Worm (Caenorhabditis elegans) whole organism, mixed stage, embryonic: Measurements from ENCODE around the gene bcmo-1.

Source experiments
- M03D4.4 ChIP-seq: sonication (generic microtip); optimal IDR thresholded peaks from 2 replicates; lab custom pipeline; 2017; ENCODE audit warnings: mild to moderate bottlenecking, missing genetic modification characterization, missing compliant biosample characterization
- bed-3 ChIP-seq: fragments of 200-800 bp; sonication (Bioruptor generic); optimal IDR thresholded peaks from 3 replicates; lab custom pipeline; 2018; ENCODE audit warnings: mild to moderate bottlenecking, missing genetic modification characterization, moderate library complexity, missing compliant biosample characterization
- blmp-1 ChIP-seq: fragments of 150-350 bp; optimal IDR thresholded peaks from 2 replicates; lab custom pipeline; 2014; ENCODE audit warnings: missing biosample characterization, missing genetic modification characterization
- ceh-39 ChIP-seq: fragments of 150-350 bp; optimal IDR thresholded peaks from 2 replicates; lab custom pipeline; 2014; ENCODE audit warnings: missing biosample characterization, missing genetic modification characterization
- ceh-43 ChIP-seq: fragments of 200-800 bp; sonication (Bioruptor generic); optimal IDR thresholded peaks from 2 replicates; lab custom pipeline; 2018; ENCODE audit warnings: mild to moderate bottlenecking, missing genetic modification characterization, moderate library complexity, missing compliant biosample characterization
- ceh-83 ChIP-seq: fragments of 200-800 bp; sonication (Bioruptor generic); optimal IDR thresholded peaks from 2 replicates; lab custom pipeline; 2018; ENCODE audit warnings: mild to moderate bottlenecking, missing genetic modification characterization, missing compliant biosample characterization
- cnd-1 ChIP-seq: fragments of 200-800 bp; sonication (Bioruptor generic); optimal IDR thresholded peaks from 2 replicates; lab custom pipeline; 2018; ENCODE audit warnings: mild to moderate bottlenecking, missing genetic modification characterization, missing compliant biosample characterization
- drap-1 ChIP-seq: fragments of 200-800 bp; sonication (Bioruptor generic); optimal IDR thresholded peaks from 3 replicates; lab custom pipeline; 2018; ENCODE audit warnings: mild to moderate bottlenecking, missing genetic modification characterization, missing compliant biosample characterization
- elt-1 ChIP-seq: sonication (generic microtip); optimal IDR thresholded peaks from 2 replicates; lab custom pipeline; 2017; ENCODE audit warnings: missing genetic modification characterization, mild to moderate bottlenecking, missing compliant biosample characterization, antibody characterized with exemption, moderate library complexity, borderline replicate concordance; ENCODE audit not compliant: insufficient read depth
- elt-3 ChIP-seq: fragments of 150-350 bp; optimal IDR thresholded peaks from 2 replicates; lab custom pipeline; 2014; ENCODE audit warnings: missing biosample characterization, missing genetic modification characterization
- flh-1 ChIP-seq: fragments of 200-800 bp; sonication (Bioruptor generic); optimal IDR thresholded peaks from 2 replicates; lab custom pipeline; 2018; ENCODE audit warnings: mild to moderate bottlenecking, missing genetic modification characterization, moderate library complexity, missing compliant biosample characterization
- ham-2 ChIP-seq: fragments of 200-800 bp; sonication (Bioruptor generic); optimal IDR thresholded peaks from 2 replicates; lab custom pipeline; 2018; ENCODE audit warnings: mild to moderate bottlenecking, missing genetic modification characterization, missing compliant biosample characterization
- hlh-1 ChIP-seq: fragments of 150-350 bp; optimal IDR thresholded peaks from 2 replicates; lab custom pipeline; 2014; ENCODE audit warnings: missing biosample characterization, missing genetic modification reagents, missing genetic modification characterization
- lsy-2 ChIP-seq: fragments of 150-350 bp; optimal IDR thresholded peaks from 2 replicates; lab custom pipeline; 2014; ENCODE audit warnings: missing biosample characterization, missing genetic modification characterization
- mab-5 ChIP-seq: fragments of 150-350 bp; optimal IDR thresholded peaks from 2 replicates; lab custom pipeline; 2014; ENCODE audit warnings: missing biosample characterization, missing genetic modification characterization
- mls-2 ChIP-seq: sonication (generic microtip); optimal IDR thresholded peaks from 2 replicates; lab custom pipeline; 2016; ENCODE audit warnings: mild to moderate bottlenecking, missing genetic modification characterization, moderate library complexity, missing compliant biosample characterization
- nhr-12 ChIP-seq: fragments of 150-350 bp; optimal IDR thresholded peaks from 2 replicates; lab custom pipeline; 2014; ENCODE audit warnings: missing biosample characterization, missing genetic modification characterization
- nhr-2 ChIP-seq: fragments of 150-350 bp; optimal IDR thresholded peaks from 2 replicates; lab custom pipeline; 2014; ENCODE audit warnings: missing biosample characterization, missing genetic modification characterization
- nhr-237 ChIP-seq: fragments of 150-350 bp; optimal IDR thresholded peaks from 2 replicates; lab custom pipeline; 2014; ENCODE audit warnings: missing biosample characterization, missing genetic modification characterization
- nhr-28 ChIP-seq: fragments of 150-350 bp; optimal IDR thresholded peaks from 2 replicates; lab custom pipeline; 2014; ENCODE audit warnings: missing biosample characterization, missing genetic modification characterization
- nhr-76 ChIP-seq: sonication (generic microtip); optimal IDR thresholded peaks from 2 replicates; lab custom pipeline; 2017; ENCODE audit warnings: missing biosample characterization, missing genetic modification characterization
- pha-4 ChIP-seq: fragments of 150-350 bp; optimal IDR thresholded peaks from 2 replicates; lab custom pipeline; 2018; ENCODE audit warnings: missing biosample characterization, missing genetic modification reagents, missing genetic modification characterization
- sem-2 ChIP-seq: fragments of 200-800 bp; sonication (Bioruptor generic); optimal IDR thresholded peaks from 2 replicates; lab custom pipeline; 2018; ENCODE audit warnings: mild to moderate bottlenecking, missing genetic modification characterization, missing compliant biosample characterization
- snpc-4 ChIP-seq: fragments of 150-350 bp; optimal IDR thresholded peaks from 2 replicates; lab custom pipeline; 2014; ENCODE audit warnings: missing biosample characterization, missing genetic modification characterization
- sptf-1 ChIP-seq: sonication (generic microtip); optimal IDR thresholded peaks from 2 replicates; lab custom pipeline; 2017; ENCODE audit warnings: mild to moderate bottlenecking, missing genetic modification characterization, moderate library complexity, missing compliant biosample characterization
- tbx-8 ChIP-seq: fragments of 200-800 bp; sonication (Bioruptor generic); optimal IDR thresholded peaks from 2 replicates; lab custom pipeline; 2018; ENCODE audit warnings: mild to moderate bottlenecking, missing genetic modification characterization, moderate library complexity, missing compliant biosample characterization
- unc-120 ChIP-seq: sonication (generic microtip); optimal IDR thresholded peaks from 2 replicates; lab custom pipeline; 2017; ENCODE audit warnings: missing genetic modification characterization, missing compliant biosample characterization; ENCODE audit not compliant: poor library complexity, severe bottlenecking
- unc-39 ChIP-seq: fragments of 150-350 bp; optimal IDR thresholded peaks from 2 replicates; lab custom pipeline; 2014; ENCODE audit warnings: missing biosample characterization, missing genetic modification characterization
- unc-62 ChIP-seq: fragments of 150-350 bp; optimal IDR thresholded peaks from 2 replicates; lab custom pipeline; 2014; ENCODE audit warnings: missing biosample characterization, missing genetic modification reagents, missing genetic modification characterization
- zip-8 ChIP-seq: fragments of 150-350 bp; optimal IDR thresholded peaks from 2 replicates; lab custom pipeline; 2014; ENCODE audit warnings: missing biosample characterization, missing genetic modification characterization
- ztf-11 ChIP-seq: fragments of 150-350 bp; optimal IDR thresholded peaks from 2 replicates; lab custom pipeline; 2014; ENCODE audit warnings: missing biosample characterization, missing genetic modification characterization

bcmo-1 gene

DNA sequence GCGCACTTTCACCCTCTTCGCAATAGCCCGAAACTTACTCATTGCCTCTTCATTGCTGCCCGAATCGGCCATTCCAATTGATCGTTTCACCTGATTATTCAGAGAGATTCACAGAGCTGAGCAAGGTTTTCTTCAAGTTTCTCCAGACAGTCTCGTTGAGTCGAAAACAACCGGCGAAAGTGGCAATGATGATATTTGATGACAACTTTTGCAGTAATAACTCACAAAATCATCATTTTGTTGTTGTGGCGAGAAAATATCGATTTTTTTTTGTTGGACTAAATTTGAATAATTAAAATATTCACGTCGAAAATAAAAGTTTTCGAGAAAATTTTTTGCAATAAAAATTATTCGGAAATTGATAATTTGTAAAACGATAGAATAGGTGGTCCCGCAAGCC is 35.1 kb downstream of the bcmo-1 start, which contains the start of gene snf-5:
TSS of gene snf-5 (minus strand) at position 182 of the 400 bp plus-strand sequence.
- TF ChIP-seq snpc-4 (no peak), ztf-11 (tag; lab: Kevin White, UChicago) (no peak), drap-1 (GFP tag; lab: Kevin White, UChicago) (no peak), sptf-1 (tag; lab: Kevin White, UChicago) (no peak), unc-120 (no peak), cnd-1 (no peak), ceh-83 (GFP tag; lab: Kevin White, UChicago) (no peak), elt-3 (tag; lab: Kevin White, UChicago) (no peak), ceh-39 (tag; lab: Kevin White, UChicago) (no peak), unc-39 (tag; lab: Kevin White, UChicago) (no peak), nhr-12 (tag; lab: Kevin White, UChicago) (no peak), hlh-1 (tag; lab: Kevin White, UChicago) (no peak), M03D4.4 (tag; lab: Kevin White, UChicago) (no peak), nhr-76 (tag; lab: Kevin White, UChicago) (no peak), ceh-43 (GFP tag; lab: Kevin White, UChicago) (no peak), nhr-28 (tag; lab: Kevin White, UChicago) (no peak), zip-8 (tag; lab: Kevin White, UChicago) (no peak), lsy-2 (tag; lab: Kevin White, UChicago) (no peak), elt-1 (no peak)

DNA sequence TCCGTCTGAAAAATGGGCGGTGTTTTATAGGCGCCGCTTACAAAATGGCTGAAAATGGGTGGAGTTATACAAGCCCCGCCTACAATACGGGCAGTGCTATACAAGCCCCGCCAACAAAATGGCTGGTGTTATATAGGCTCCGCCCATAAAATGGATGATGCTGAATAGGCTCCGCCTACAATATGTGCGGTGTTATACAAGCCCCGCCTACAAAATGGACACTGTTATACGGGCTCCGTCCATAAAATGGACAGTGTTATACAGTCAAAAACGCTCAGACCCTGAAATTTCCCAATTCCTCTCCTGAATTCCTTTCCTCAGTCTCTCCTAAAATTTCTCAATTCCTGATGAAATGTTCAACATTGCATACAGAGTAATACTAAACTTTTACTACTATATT is 35.6 kb downstream of the bcmo-1 start:
- TF ChIP-seq unc-62 (GFP tag; lab: Kevin White, UChicago) (no peak), ceh-43 (GFP tag; lab: Kevin White, UChicago) (no peak), nhr-28 (tag; lab: Kevin White, UChicago) (no peak), sptf-1 (tag; lab: Kevin White, UChicago) (no peak), sem-2 (GFP tag; lab: Kevin White, UChicago) (no peak), drap-1 (GFP tag; lab: Kevin White, UChicago) (no peak), nhr-237 (no peak), pha-4 (tag; lab: Kevin White, UChicago) (no peak)

DNA sequence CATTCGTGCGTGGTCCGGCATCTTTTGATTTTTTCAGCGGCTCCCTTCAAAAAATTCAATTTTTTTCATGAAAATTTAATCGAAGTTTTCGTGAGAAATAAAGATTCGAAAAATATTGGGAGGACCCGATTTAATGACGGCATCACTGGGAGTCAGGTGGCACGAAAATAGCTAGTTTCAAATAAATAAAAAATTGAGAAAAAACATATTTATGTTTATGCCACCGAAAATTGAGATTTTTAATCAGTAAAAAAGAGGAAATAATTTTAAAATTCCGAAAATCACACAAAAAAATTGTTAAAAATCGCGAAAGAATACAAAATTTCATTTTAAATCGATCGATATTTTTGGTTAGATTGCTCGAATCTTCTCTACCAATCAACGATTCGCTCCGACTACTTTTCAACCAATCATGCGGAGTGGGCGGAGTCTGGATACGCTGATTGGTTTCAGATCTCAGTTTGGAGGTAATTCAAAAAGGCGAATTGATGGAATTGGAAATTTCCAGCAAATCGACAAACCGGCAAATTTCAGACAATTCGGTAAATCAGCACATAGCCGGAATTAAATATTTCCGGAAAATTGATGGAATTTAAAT is 47.7 kb downstream of the bcmo-1 start, which contains the start of gene gsy-1:
TSS of gene gsy-1 (minus strand) at position 51 of the 598 bp plus-strand sequence.
- no peak for TF ChIP-seq blmp-1 (tag; lab: Kevin White, UChicago)
- no peak for TF ChIP-seq mab-5 (tag; lab: Kevin White, UChicago)

DNA sequence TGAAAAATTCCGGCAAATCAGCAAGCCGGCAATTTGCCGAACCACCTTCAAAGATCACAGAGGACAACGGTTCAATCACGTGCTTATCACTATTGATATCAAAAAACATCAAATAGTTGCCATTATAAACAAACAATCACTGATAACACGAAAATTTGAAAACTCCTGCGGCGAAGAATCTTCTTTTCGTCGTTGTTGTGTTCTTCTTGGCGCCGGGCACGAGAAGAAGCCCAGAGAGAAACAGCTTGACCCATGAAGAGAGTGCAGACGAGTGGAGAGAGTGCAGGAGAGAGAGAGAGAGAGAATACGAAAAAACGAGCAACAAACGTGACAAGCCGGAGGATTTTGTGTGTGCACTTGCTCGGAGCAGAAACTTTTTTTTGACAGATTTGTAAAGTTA is 48.2 kb downstream of the bcmo-1 start:
- no peak for TF ChIP-seq nhr-2 (tag; lab: Kevin White, UChicago)

DNA sequence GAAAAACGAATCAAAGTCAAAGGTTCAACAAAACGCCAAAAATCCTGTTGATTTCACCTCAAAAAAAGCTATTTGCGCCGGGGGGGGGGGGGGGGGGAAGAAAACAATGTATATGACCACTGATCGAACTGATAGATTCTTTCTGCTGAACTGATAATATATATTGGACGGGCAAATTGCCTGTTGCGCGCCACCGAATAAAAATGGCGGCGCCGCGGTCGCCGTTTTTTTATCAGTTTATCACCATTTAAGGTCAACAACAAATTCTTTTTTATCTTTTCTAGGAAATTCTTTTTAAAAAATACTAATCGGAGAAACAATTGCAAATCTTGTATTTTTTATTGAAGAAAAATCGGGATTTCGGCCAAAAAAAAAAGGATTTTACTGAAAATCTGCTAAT is 49.3 kb downstream of the bcmo-1 start:
- TF ChIP-seq nhr-2 (tag; lab: Kevin White, UChicago) (no peak), unc-62 (GFP tag; lab: Kevin White, UChicago) (no peak), unc-120 (no peak), ceh-39 (tag; lab: Kevin White, UChicago) (no peak), unc-39 (tag; lab: Kevin White, UChicago) (no peak), snpc-4 (no peak), elt-1 (no peak), pha-4 (tag; lab: Kevin White, UChicago) (no peak), ztf-11 (tag; lab: Kevin White, UChicago) (no peak), blmp-1 (tag; lab: Kevin White, UChicago) (no peak), nhr-76 (tag; lab: Kevin White, UChicago) (no peak), flh-1 (no peak), tbx-8 (GFP tag; lab: Kevin White, UChicago) (no peak), mls-2 (no peak)

DNA sequence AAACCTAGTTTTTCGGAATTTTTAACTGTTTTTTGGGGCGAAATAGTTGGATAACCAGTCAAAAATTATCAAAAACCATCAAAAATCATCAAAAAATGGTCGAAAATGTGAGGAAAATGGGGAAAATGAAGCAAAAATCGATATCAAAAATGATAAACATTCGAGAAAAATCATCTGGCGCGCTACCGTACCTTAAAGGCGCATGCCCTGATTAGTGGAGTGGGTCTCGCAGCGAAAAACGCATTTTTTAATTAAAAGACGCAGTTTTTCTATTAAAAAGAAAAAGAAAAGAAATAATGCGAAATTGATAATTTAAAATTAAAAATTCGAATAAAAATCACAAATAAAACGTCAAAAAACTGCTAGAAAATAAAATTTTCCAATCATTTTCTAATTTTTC is 49.9 kb downstream of the bcmo-1 start, which contains the start of gene F35C5.1:
TSS of gene F35C5.1 (plus strand) at position 399 of the 400 bp plus-strand sequence.
- TF ChIP-seq bed-3 (GFP tag; lab: Kevin White, UChicago) (no peak), zip-8 (tag; lab: Kevin White, UChicago) (no peak), tbx-8 (GFP tag; lab: Kevin White, UChicago) (no peak), ham-2 (no peak), unc-62 (GFP tag; lab: Kevin White, UChicago) (no peak)
